Fruit fly (Drosophila melanogaster) whole organism, pupa: ENCODE results near the gene arg.
A peak's percentile ranks its signal among the peaks of the same experiment; 100 is the strongest.

Experiments
- CG13204 ChIP-seq: fragments of 200-800 bp; sonication (Bioruptor generic); optimal IDR thresholded peaks from 2 replicates; lab custom pipeline; 2018; ENCODE audit warnings: missing biosample characterization, mild to moderate bottlenecking, missing genetic modification characterization, moderate library complexity
- CG32121 ChIP-seq: fragments of 200-800 bp; sonication (Bioruptor generic); IDR thresholded peaks from 2 replicates; pipeline ENCODE4 v1.3.6; 2022; ENCODE audit warnings: missing biosample characterization, missing genetic modification characterization
- CG9948 ChIP-seq: fragments of 200-800 bp; sonication (Bioruptor generic); optimal IDR thresholded peaks from 2 replicates; lab custom pipeline; 2018; ENCODE audit warnings: missing biosample characterization, mild to moderate bottlenecking, missing genetic modification characterization, moderate library complexity
- D1 ChIP-seq: fragments of 200-800 bp; sonication (Bioruptor generic); optimal IDR thresholded peaks from 2 replicates; lab custom pipeline; 2018; ENCODE audit warnings: missing biosample characterization, mild to moderate bottlenecking, missing genetic modification characterization, moderate library complexity
- Pif1B ChIP-seq: fragments of 200-800 bp; sonication (Bioruptor generic); optimal IDR thresholded peaks from 3 replicates; lab custom pipeline; 2016; ENCODE audit warnings: missing biosample characterization, missing genetic modification characterization
- gl ChIP-seq: fragments of 200-800 bp; sonication (Bioruptor generic); optimal IDR thresholded peaks from 2 replicates; lab custom pipeline; 2018; ENCODE audit warnings: missing biosample characterization, mild to moderate bottlenecking, missing genetic modification characterization

DNA sequence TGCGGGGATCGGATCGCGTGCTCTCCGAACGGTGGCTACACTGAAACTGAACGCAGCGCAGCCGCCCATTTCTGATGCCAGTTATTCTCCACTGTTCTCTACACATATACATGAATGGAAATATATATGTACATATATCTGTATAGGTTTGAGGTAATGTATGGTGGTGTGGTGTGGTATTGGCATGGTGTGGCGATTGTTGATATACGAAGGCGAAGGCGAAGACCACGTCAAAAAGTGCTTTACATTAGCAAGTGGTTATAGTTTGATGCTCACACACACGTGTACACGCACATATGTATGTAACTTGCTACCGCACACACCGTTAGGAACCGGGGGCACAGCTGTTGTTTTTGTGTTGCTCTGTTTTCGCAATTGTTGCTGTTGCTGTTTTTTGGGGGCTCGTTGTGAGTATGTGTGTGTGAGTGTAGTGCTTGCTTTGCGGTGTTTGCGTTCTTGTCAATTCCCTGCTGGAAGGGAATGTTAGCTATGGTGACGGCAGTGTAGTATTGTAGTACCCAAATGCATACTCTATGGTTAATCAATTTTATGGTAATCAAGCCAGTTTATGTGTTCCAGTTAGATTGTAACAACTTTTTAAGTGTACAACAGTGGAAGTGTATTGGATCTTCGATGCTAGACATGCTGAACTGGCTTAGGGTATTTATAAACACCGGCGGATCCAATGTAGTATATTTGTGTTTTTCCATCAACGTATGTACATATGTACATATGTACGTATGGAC lies 15.6 kb upstream of the arg start, which contains the start of gene CG17896:
- TF ChIP-seq CG9948 (peak; percentile 97), CG13204 (GFP tag; lab: Kevin White, UChicago) (peak; percentile 86), CG32121 (GFP tag; lab: Robert Waterston, UW) (peak; percentile 97), Pif1B (GFP tag; lab: Kevin White, UChicago) (peak; percentile 98), gl (peak; percentile 97), D1 (tag; lab: Kevin White, UChicago) (no peak)
